Worm (Caenorhabditis elegans): ENCODE results near the gene bcmo-2.
A peak's percentile ranks its signal among the peaks of the same experiment; 100 is the strongest.

Gene bcmo-2

ce11 chrII:3910737-3911136 is at the start of gene bcmo-2:
Gene bcmo-2 (minus strand): TSS chrII:3910837.
- TF ChIP-seq lin-13 (GFP tag; optimal IDR thresholded peaks at IDR 0.05) (no peak), snpc-4 (tag; optimal IDR thresholded peaks at IDR 0.05) (peak; percentile 29)

- TF ChIP-seq lin-11 (tag; optimal IDR thresholded peaks at IDR 0.05) (no peak), ztf-11 (tag; optimal IDR thresholded peaks at IDR 0.05) (no peak), nhr-23 (tag; optimal IDR thresholded peaks at IDR 0.05) (no peak), sma-3 (GFP tag; optimal IDR thresholded peaks at IDR 0.05) (no peak), unc-55 (GFP tag; optimal IDR thresholded peaks at IDR 0.05) (peak; percentile 93), snpc-4 (tag; optimal IDR thresholded peaks at IDR 0.05) (no peak), unc-39 (tag; optimal IDR thresholded peaks at IDR 0.05) (no peak), aly-2 (tag; optimal IDR thresholded peaks at IDR 0.05) (no peak), lin-13 (GFP tag; optimal IDR thresholded peaks at IDR 0.05) (peak; percentile 50), dmd-4 (tag; optimal IDR thresholded peaks at IDR 0.05) (no peak), Y55F3AM.14 (GFP tag; optimal IDR thresholded peaks at IDR 0.05) (no peak), blmp-1 (tag; optimal IDR thresholded peaks at IDR 0.05; ENCODE audit: insufficient read depth) (no peak), R02D3.7 (tag; optimal IDR thresholded peaks at IDR 0.05) (no peak), nhr-129 (tag; optimal IDR thresholded peaks at IDR 0.05) (peak; percentile 42), nhr-237 (tag; optimal IDR thresholded peaks at IDR 0.05) (no peak), nhr-10 (tag; optimal IDR thresholded peaks at IDR 0.05) (no peak), skn-1 (tag; optimal IDR thresholded peaks at IDR 0.05) (no peak), fos-1 (tag; optimal IDR thresholded peaks at IDR 0.05) (peak; percentile 1), sma-9 (GFP tag; optimal IDR thresholded peaks at IDR 0.05) (peak; percentile 19), sma-9 (tag; optimal IDR thresholded peaks at IDR 0.05) (no peak), nhr-21 (tag; optimal IDR thresholded peaks at IDR 0.05) (no peak), peb-1 (tag; optimal IDR thresholded peaks at IDR 0.05) (no peak), egl-27 (tag; optimal IDR thresholded peaks at IDR 0.05) (no peak), mdl-1 (tag; optimal IDR thresholded peaks at IDR 0.05) (no peak), ceh-82 (tag; optimal IDR thresholded peaks at IDR 0.05) (no peak), ztf-4 (tag; optimal IDR thresholded peaks at IDR 0.05) (no peak), alr-1 (tag; optimal IDR thresholded peaks at IDR 0.05) (no peak), F13H6.1 (tag; optimal IDR thresholded peaks at IDR 0.05) (no peak), ztf-1 (GFP tag; conservative IDR thresholded peaks at IDR 0.05) (no peak), nhr-11 (tag; optimal IDR thresholded peaks at IDR 0.05) (no peak), ama-1 (optimal IDR thresholded peaks at IDR 0.05) (no peak), nhr-12 (tag; optimal IDR thresholded peaks at IDR 0.05) (no peak), sem-4 (tag; optimal IDR thresholded peaks at IDR 0.05) (no peak), lsy-2 (tag; optimal IDR thresholded peaks at IDR 0.05) (peak in 1 of 2 experiments; percentile 63), elt-3 (tag; optimal IDR thresholded peaks at IDR 0.05) (no peak), lin-39 (tag; optimal IDR thresholded peaks at IDR 0.05) (no peak), mab-5 (tag; optimal IDR thresholded peaks at IDR 0.05) (peak; percentile 57), C34F6.9 (tag; optimal IDR thresholded peaks at IDR 0.05) (peak; percentile 72), ceh-16 (tag; optimal IDR thresholded peaks at IDR 0.05) (no peak), elt-1 (tag; optimal IDR thresholded peaks at IDR 0.05) (no peak), crh-2 (tag; optimal IDR thresholded peaks at IDR 0.05) (peak; percentile 2), ZK546.5 (tag; optimal IDR thresholded peaks at IDR 0.05) (no peak), nhr-6 (tag; optimal IDR thresholded peaks at IDR 0.05) (peak; percentile 45), nhr-25 (tag; optimal IDR thresholded peaks at IDR 0.05) (no peak), gmeb-1 (tag; optimal IDR thresholded peaks at IDR 0.05) (no peak)
Measured at ce11 chrII:3960276-3960675, 49.6 kb upstream of the bcmo-2 start.
